Worm (Caenorhabditis elegans) whole organism, late embryonic: ENCODE data around the gene sup-35.

Experiments
- C38D4.7 ChIP-seq: fragments of 200-800 bp; sonication (Bioruptor generic); optimal IDR thresholded peaks from 2 replicates; lab custom pipeline; 2018; ENCODE audit warnings: mild to moderate bottlenecking, missing genetic modification characterization, moderate library complexity, missing compliant biosample characterization
- F13H6.1 ChIP-seq: sonication (generic microtip); optimal IDR thresholded peaks from 2 replicates; lab custom pipeline; 2016; ENCODE audit warnings: missing genetic modification characterization, missing compliant biosample characterization
- K02D7.2 ChIP-seq: sonication (generic microtip); optimal IDR thresholded peaks from 2 replicates; lab custom pipeline; 2017; ENCODE audit warnings: mild to moderate bottlenecking, missing genetic modification characterization, missing compliant biosample characterization
- Y22D7AL.16 ChIP-seq: sonication (generic microtip); optimal IDR thresholded peaks from 2 replicates; lab custom pipeline; 2016; ENCODE audit warnings: missing genetic modification characterization, missing compliant biosample characterization
- ama-1 ChIP-seq: fragments of 150-350 bp; optimal IDR thresholded peaks from 2 replicates; lab custom pipeline; 2014
- ceh-14 ChIP-seq: sonication (generic microtip); optimal IDR thresholded peaks from 2 replicates; lab custom pipeline; 2016; ENCODE audit warnings: missing genotype, missing genetic modification characterization, missing compliant biosample characterization
- ceh-2 ChIP-seq: sonication (generic microtip); optimal IDR thresholded peaks from 2 replicates; lab custom pipeline; 2016; ENCODE audit warnings: missing genotype, missing genetic modification characterization, missing compliant biosample characterization
- ceh-22 ChIP-seq: sonication (generic microtip); optimal IDR thresholded peaks from 2 replicates; lab custom pipeline; 2017; ENCODE audit warnings: missing biosample characterization, missing genetic modification characterization
- ceh-24 ChIP-seq: sonication (generic microtip); optimal IDR thresholded peaks from 2 replicates; lab custom pipeline; 2016; ENCODE audit warnings: mild to moderate bottlenecking, missing genetic modification characterization, missing compliant biosample characterization
- ceh-30 ChIP-seq: fragments of 150-350 bp; optimal IDR thresholded peaks from 2 replicates; lab custom pipeline; 2014; ENCODE audit warnings: missing biosample characterization, missing genetic modification characterization
- ceh-31 ChIP-seq: sonication (generic microtip); optimal IDR thresholded peaks from 2 replicates; lab custom pipeline; 2016; ENCODE audit warnings: missing genetic modification characterization, missing compliant biosample characterization
- ceh-45 ChIP-seq: fragments of 200-800 bp; sonication (Bioruptor generic); IDR thresholded peaks from 2 replicates; pipeline ENCODE4 v1.3.6; 2022; ENCODE audit warnings: missing genetic modification reagents, missing genetic modification characterization, missing compliant biosample characterization
- ceh-48 ChIP-seq: sonication (generic microtip); optimal IDR thresholded peaks from 2 replicates; lab custom pipeline; 2016; ENCODE audit warnings: missing genetic modification characterization, inconsistent platforms, missing compliant biosample characterization
- ceh-6 ChIP-seq: fragments of 200-800 bp; sonication (Bioruptor generic); optimal IDR thresholded peaks from 2 replicates; lab custom pipeline; 2018; ENCODE audit warnings: mild to moderate bottlenecking, missing genetic modification characterization, missing compliant biosample characterization
- ceh-9 ChIP-seq: sonication (generic microtip); optimal IDR thresholded peaks from 2 replicates; lab custom pipeline; 2016; ENCODE audit warnings: mild to moderate bottlenecking, missing genetic modification characterization, inconsistent platforms, missing compliant biosample characterization
- elt-2 ChIP-seq: sonication (generic microtip); optimal IDR thresholded peaks from 2 replicates; lab custom pipeline; 2016; ENCODE audit warnings: missing genetic modification reagents, missing genetic modification characterization, missing compliant biosample characterization
- elt-4 ChIP-seq: sonication (generic microtip); optimal IDR thresholded peaks from 2 replicates; lab custom pipeline; 2016; ENCODE audit warnings: missing genetic modification characterization, missing compliant biosample characterization
- ets-4 ChIP-seq: sonication (generic microtip); optimal IDR thresholded peaks from 2 replicates; lab custom pipeline; 2016; ENCODE audit warnings: missing genetic modification characterization, missing compliant biosample characterization
- eyg-1 ChIP-seq: sonication (generic microtip); optimal IDR thresholded peaks from 2 replicates; lab custom pipeline; 2016; ENCODE audit warnings: missing genotype, missing genetic modification characterization, missing compliant biosample characterization
- fkh-10 ChIP-seq: fragments of 150-350 bp; optimal IDR thresholded peaks from 2 replicates; lab custom pipeline; 2014; ENCODE audit warnings: missing biosample characterization, missing genetic modification reagents, missing genetic modification characterization
- hlh-15 ChIP-seq: sonication (generic microtip); optimal IDR thresholded peaks from 2 replicates; lab custom pipeline; 2016; ENCODE audit warnings: missing genetic modification characterization, missing compliant biosample characterization
- hlh-30 ChIP-seq: sonication (generic microtip); optimal IDR thresholded peaks from 2 replicates; lab custom pipeline; 2017; ENCODE audit warnings: antibody characterized with exemption, missing genetic modification characterization, missing compliant biosample characterization; ENCODE audit not compliant: insufficient read depth
- hlh-8 ChIP-seq: sonication (generic microtip); optimal IDR thresholded peaks from 2 replicates; lab custom pipeline; 2016; ENCODE audit warnings: missing genotype, missing genetic modification characterization, missing compliant biosample characterization
- lim-6 ChIP-seq: sonication (generic microtip); optimal IDR thresholded peaks from 2 replicates; lab custom pipeline; 2016; ENCODE audit warnings: missing genetic modification characterization, missing compliant biosample characterization
- lin-11 ChIP-seq: fragments of 200-800 bp; sonication (Bioruptor generic); optimal IDR thresholded peaks from 2 replicates; lab custom pipeline; 2018; ENCODE audit warnings: mild to moderate bottlenecking, missing genetic modification characterization, missing compliant biosample characterization
- madf-2 ChIP-seq: sonication (generic microtip); optimal IDR thresholded peaks from 2 replicates; lab custom pipeline; 2017; ENCODE audit warnings: missing genetic modification characterization, missing compliant biosample characterization
- mec-3 ChIP-seq: sonication (generic microtip); optimal IDR thresholded peaks from 2 replicates; lab custom pipeline; 2016; ENCODE audit warnings: borderline replicate concordance, missing genetic modification characterization, missing compliant biosample characterization
- nfya-1 ChIP-seq: sonication (generic microtip); optimal IDR thresholded peaks from 2 replicates; lab custom pipeline; 2017; ENCODE audit warnings: missing genetic modification characterization, mild to moderate bottlenecking, missing compliant biosample characterization, antibody characterized with exemption, moderate library complexity
- nhr-232 ChIP-seq: sonication (generic microtip); optimal IDR thresholded peaks from 2 replicates; lab custom pipeline; 2016; ENCODE audit warnings: missing genetic modification characterization, missing compliant biosample characterization
- odd-2 ChIP-seq: sonication (generic microtip); optimal IDR thresholded peaks from 2 replicates; lab custom pipeline; 2017; ENCODE audit warnings: antibody characterized with exemption, mild to moderate bottlenecking, missing genetic modification characterization, missing compliant biosample characterization
- pag-3 ChIP-seq: sonication (generic microtip); optimal IDR thresholded peaks from 2 replicates; lab custom pipeline; 2016; ENCODE audit warnings: missing compliant biosample characterization, missing genetic modification characterization, borderline replicate concordance
- pat-9 ChIP-seq: fragments of 200-800 bp; sonication (Bioruptor generic); optimal IDR thresholded peaks from 2 replicates; lab custom pipeline; 2018; ENCODE audit warnings: mild to moderate bottlenecking, missing genetic modification characterization, moderate library complexity, missing compliant biosample characterization
- pha-2 ChIP-seq: sonication (generic microtip); optimal IDR thresholded peaks from 2 replicates; lab custom pipeline; 2017; ENCODE audit warnings: mild to moderate bottlenecking, missing genetic modification characterization, missing compliant biosample characterization
- pha-4 ChIP-seq: fragments of 150-350 bp; optimal IDR thresholded peaks from 2 replicates; lab custom pipeline; 2018; ENCODE audit warnings: missing biosample characterization, missing genetic modification reagents, missing genetic modification characterization
- pqm-1 ChIP-seq: sonication (generic microtip); optimal IDR thresholded peaks from 2 replicates; lab custom pipeline; 2016; ENCODE audit warnings: missing genetic modification characterization, missing compliant biosample characterization
- pros-1 ChIP-seq: fragments of 150-350 bp; optimal IDR thresholded peaks from 2 replicates; lab custom pipeline; 2014; ENCODE audit warnings: missing biosample characterization, missing genetic modification reagents, missing genetic modification characterization
- rnt-1 ChIP-seq: sonication (generic microtip); optimal IDR thresholded peaks from 2 replicates; lab custom pipeline; 2016; ENCODE audit warnings: missing genetic modification characterization, missing compliant biosample characterization
- sdc-2 ChIP-seq: sonication (generic microtip); optimal IDR thresholded peaks from 2 replicates; lab custom pipeline; 2016; ENCODE audit warnings: missing genotype, missing genetic modification characterization, missing compliant biosample characterization
- sox-2 ChIP-seq: fragments of 200-800 bp; sonication (Bioruptor generic); IDR thresholded peaks from 2 replicates; pipeline ENCODE4 v1.3.6; 2022; ENCODE audit warnings: missing genetic modification reagents, missing genetic modification characterization, missing compliant biosample characterization
- syd-9 ChIP-seq: sonication (generic microtip); optimal IDR thresholded peaks from 2 replicates; lab custom pipeline; 2016; ENCODE audit warnings: mild to moderate bottlenecking, missing genetic modification characterization, moderate library complexity, missing compliant biosample characterization
- tbx-2 ChIP-seq: sonication (generic microtip); optimal IDR thresholded peaks from 2 replicates; lab custom pipeline; 2016; ENCODE audit warnings: missing genetic modification characterization, missing compliant biosample characterization
- ttx-3 ChIP-seq: sonication (generic microtip); optimal IDR thresholded peaks from 2 replicates; lab custom pipeline; 2016; ENCODE audit warnings: missing genetic modification reagents, missing genetic modification characterization, missing compliant biosample characterization
- unc-3 ChIP-seq, 2 experiments: fragments of 200-800 bp in 1 of 2; sonication (Bioruptor generic) in 1 of 2; sonication (generic microtip) in 1 of 2; conservative IDR thresholded peaks in 1 of 2; optimal IDR thresholded peaks in 1 of 2; 2 replicates each; pipeline versions ENCODE4 v1.3.6 to Lab custom; 2016 to 2022; ENCODE audit warnings: missing compliant biosample characterization in 2 of 2, missing genetic modification characterization in 2 of 2, missing genetic modification reagents in 1 of 2
- unc-42 ChIP-seq: sonication (generic microtip); optimal IDR thresholded peaks from 2 replicates; lab custom pipeline; 2016; ENCODE audit warnings: missing genotype, missing genetic modification characterization, missing compliant biosample characterization
- unc-55 ChIP-seq: sonication (generic microtip); optimal IDR thresholded peaks from 2 replicates; lab custom pipeline; 2017; ENCODE audit warnings: missing biosample characterization, missing genetic modification reagents, missing genetic modification characterization
- unc-86 ChIP-seq: sonication (generic microtip); optimal IDR thresholded peaks from 2 replicates; lab custom pipeline; 2016; ENCODE audit warnings: missing genetic modification characterization, missing compliant biosample characterization
- zip-5 ChIP-seq: sonication (generic microtip); optimal IDR thresholded peaks from 2 replicates; lab custom pipeline; 2016; ENCODE audit warnings: missing genetic modification characterization, missing compliant biosample characterization
- ztf-16 ChIP-seq: sonication (generic microtip); optimal IDR thresholded peaks from 2 replicates; lab custom pipeline; 2017; ENCODE audit warnings: missing genetic modification characterization, missing compliant biosample characterization

sup-35 gene

DNA sequence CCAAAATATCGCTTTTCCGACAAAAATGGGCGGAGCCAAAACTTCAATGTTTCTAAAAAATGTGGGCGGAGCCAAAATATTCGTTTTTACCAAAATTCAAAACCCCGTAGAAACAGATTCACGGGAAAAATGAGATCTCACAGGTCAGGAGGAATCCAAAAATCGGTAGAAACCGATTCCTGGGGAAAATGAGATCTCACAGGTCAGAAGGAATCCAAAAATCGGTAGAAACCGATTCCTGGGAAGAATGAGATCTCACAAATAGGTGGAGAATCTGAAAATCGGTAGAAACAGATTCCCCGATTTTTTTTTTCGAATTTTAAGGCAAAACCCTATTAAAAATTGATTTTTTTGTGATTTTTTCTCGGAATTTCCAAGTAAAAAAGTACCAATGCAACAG is 25.5 kb downstream of the sup-35 start (continued):
- TF ChIP-seq pat-9 (tag; lab: Kevin White, UChicago): no peak
- peak; percentile 50 for TF ChIP-seq unc-86
- TF ChIP-seq ets-4 (tag; lab: Kevin White, UChicago): peak; percentile 81
- TF ChIP-seq ceh-14 (tag; lab: Kevin White, UChicago): peak; percentile 62
- TF ChIP-seq sox-2 (GFP tag; lab: Robert Waterston, UW): no peak
- no peak for TF ChIP-seq unc-42 (tag; lab: Kevin White, UChicago)
- TF ChIP-seq ceh-30: no peak
- TF ChIP-seq elt-4 (tag; lab: Kevin White, UChicago): no peak
- TF ChIP-seq ceh-6: peak; percentile 10
- TF ChIP-seq F13H6.1 (tag; lab: Kevin White, UChicago): peak; percentile 75
- no peak for TF ChIP-seq odd-2 (tag; lab: Kevin White, UChicago)
- TF ChIP-seq C38D4.7 (GFP tag; lab: Kevin White, UChicago): no peak
- TF ChIP-seq pha-2 (tag; lab: Kevin White, UChicago): no peak
- no peak for TF ChIP-seq nfya-1 (tag; lab: Kevin White, UChicago)
- no peak for TF ChIP-seq Y22D7AL.16
- no peak for TF ChIP-seq unc-55 (GFP tag; lab: Kevin White, UChicago)
- TF ChIP-seq zip-5: peak; percentile 87
- no peak for TF ChIP-seq ceh-45 (GFP tag; lab: Robert Waterston, UW)
- no peak for TF ChIP-seq ceh-9 (tag; lab: Kevin White, UChicago)
- no peak for TF ChIP-seq hlh-30
- peak; percentile 0 for TF ChIP-seq ztf-16 (tag; lab: Kevin White, UChicago)
- peak; percentile 77 for TF ChIP-seq rnt-1 (tag; lab: Kevin White, UChicago)
- no peak for TF ChIP-seq lin-11 (tag; lab: Kevin White, UChicago)
- TF ChIP-seq hlh-15 (tag; lab: Kevin White, UChicago): no peak
- no peak for TF ChIP-seq unc-3 (GFP tag; conservative IDR thresholded peaks at IDR 0.05; lab: Robert Waterston, UW)
- peak; percentile 16 for TF ChIP-seq unc-3 (tag; optimal IDR thresholded peaks at IDR 0.05; lab: Kevin White, UChicago)
- no peak for TF ChIP-seq sdc-2 (tag; lab: Kevin White, UChicago)
- TF ChIP-seq ama-1: no peak
- TF ChIP-seq ceh-31 (tag; lab: Kevin White, UChicago): peak; percentile 97
- no peak for TF ChIP-seq pqm-1 (tag; lab: Kevin White, UChicago)
- TF ChIP-seq pha-4 (tag; lab: Kevin White, UChicago): no peak

DNA sequence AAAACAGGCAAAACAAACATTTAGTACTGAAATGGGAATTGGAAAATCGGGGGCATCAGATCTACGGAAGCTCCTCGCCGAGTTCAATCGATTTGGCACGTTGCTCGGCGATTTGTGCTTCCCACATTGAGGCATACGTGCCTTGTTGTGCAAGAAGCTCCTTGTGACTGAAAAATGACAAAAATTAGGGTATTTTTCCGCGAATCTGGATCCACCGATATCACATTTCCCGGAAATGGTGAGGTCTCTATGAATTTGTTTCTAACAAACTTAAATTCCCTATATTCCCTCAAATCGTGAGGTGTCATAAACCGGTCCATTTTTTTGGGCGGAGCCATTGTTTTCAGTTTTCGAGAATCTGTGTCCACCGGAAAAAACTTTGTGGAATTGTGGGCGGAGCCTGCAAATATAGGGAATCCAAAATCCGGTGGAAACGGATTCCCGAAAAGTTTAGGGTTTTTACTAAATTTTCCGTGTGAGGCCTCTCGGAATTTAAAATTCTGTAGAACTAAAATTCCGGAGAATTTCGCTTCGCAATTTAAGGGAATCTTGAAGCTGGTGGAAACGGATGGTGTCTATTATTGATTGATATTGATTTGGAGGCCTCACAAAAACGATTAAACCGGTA is 27.3 kb downstream of the sup-35 start:
- TF ChIP-seq ceh-31 (tag; lab: Kevin White, UChicago) (peak; percentile 99), ceh-48 (tag; lab: Kevin White, UChicago) (no peak), odd-2 (tag; lab: Kevin White, UChicago) (no peak), F13H6.1 (tag; lab: Kevin White, UChicago) (peak; percentile 90), ets-4 (tag; lab: Kevin White, UChicago) (peak; percentile 95), madf-2 (no peak), mec-3 (tag; lab: Kevin White, UChicago) (no peak), sox-2 (GFP tag; lab: Robert Waterston, UW) (no peak), nhr-232 (tag; lab: Kevin White, UChicago) (no peak), ceh-22 (tag; lab: Kevin White, UChicago) (no peak), hlh-30 (no peak), lim-6 (tag; lab: Kevin White, UChicago) (peak; percentile 91), unc-55 (GFP tag; lab: Kevin White, UChicago) (no peak), tbx-2 (peak; percentile 96), unc-42 (tag; lab: Kevin White, UChicago) (peak; percentile 35), K02D7.2 (peak; percentile 43), ceh-45 (GFP tag; lab: Robert Waterston, UW) (no peak; the same call in 1 of the 2 replicates), pag-3 (peak; percentile 60), ceh-9 (tag; lab: Kevin White, UChicago) (peak; percentile 23), syd-9 (peak; percentile 36), unc-86 (peak; percentile 76), elt-2 (tag; lab: Kevin White, UChicago) (peak; percentile 72), eyg-1 (tag; lab: Kevin White, UChicago) (no peak), ceh-24 (tag; lab: Kevin White, UChicago) (no peak), lin-11 (tag; lab: Kevin White, UChicago) (no peak), ttx-3 (tag; lab: Kevin White, UChicago) (peak; percentile 62), ceh-30 (no peak), pros-1 (tag; lab: Kevin White, UChicago) (no peak), fkh-10 (GFP tag; lab: Kevin White, UChicago) (no peak), ama-1 (no peak), sdc-2 (tag; lab: Kevin White, UChicago) (peak; percentile 50), rnt-1 (tag; lab: Kevin White, UChicago) (peak; percentile 71), hlh-8 (tag; lab: Kevin White, UChicago) (peak; percentile 86), ceh-2 (tag; lab: Kevin White, UChicago) (peak; percentile 94)
